Worm (Caenorhabditis elegans) whole organism, young adult: ENCODE data around the gene txdc-17.

ENCODE experiments used
- B0336.3 ChIP-seq: fragments of 200-800 bp; sonication (Bioruptor generic); IDR thresholded peaks from 2 replicates; pipeline ENCODE4 v1.3.6; 2022; ENCODE audit warnings: missing genetic modification characterization, missing compliant biosample characterization
- D2030.7 ChIP-seq: fragments of 200-800 bp; sonication (Bioruptor generic); IDR thresholded peaks from 2 replicates; pipeline ENCODE4 v1.3.6; 2022; ENCODE audit warnings: missing genetic modification reagents, missing genetic modification characterization, missing compliant biosample characterization
- F23B12.7 ChIP-seq: sonication (generic microtip); optimal IDR thresholded peaks from 2 replicates; lab custom pipeline; 2017; ENCODE audit warnings: missing genetic modification characterization, mild to moderate bottlenecking, missing compliant biosample characterization, antibody characterized with exemption, moderate library complexity; ENCODE audit not compliant: insufficient read depth
- F33H1.4 ChIP-seq: fragments of 200-800 bp; sonication (Bioruptor generic); IDR thresholded peaks from 2 replicates; pipeline ENCODE4 v1.3.6; 2022; ENCODE audit warnings: missing genetic modification reagents, missing genetic modification characterization, missing compliant biosample characterization
- F37B4.10 ChIP-seq: fragments of 200-800 bp; sonication (Bioruptor generic); IDR thresholded peaks from 2 replicates; pipeline ENCODE4 v1.3.6; 2022; ENCODE audit warnings: missing genetic modification characterization, missing compliant biosample characterization
- K11D2.4 ChIP-seq: fragments of 200-800 bp; sonication (Bioruptor generic); IDR thresholded peaks from 2 replicates; pipeline ENCODE4 v1.3.6; 2022; ENCODE audit warnings: missing genetic modification reagents, missing genetic modification characterization, missing compliant biosample characterization
- ZK185.1 ChIP-seq: sonication (generic microtip); optimal IDR thresholded peaks from 2 replicates; lab custom pipeline; 2016; ENCODE audit warnings: mild to moderate bottlenecking, missing genetic modification characterization, missing compliant biosample characterization; ENCODE audit not compliant: poor library complexity, severe bottlenecking
- aptf-2 ChIP-seq: fragments of 200-800 bp; sonication (Bioruptor generic); conservative IDR thresholded peaks from 2 replicates; pipeline ENCODE4 v1.3.6; 2022; ENCODE audit warnings: missing genetic modification reagents, missing genetic modification characterization, missing compliant biosample characterization
- atf-7 ChIP-seq: sonication (generic microtip); optimal IDR thresholded peaks from 2 replicates; lab custom pipeline; 2017; ENCODE audit warnings: mild to moderate bottlenecking, missing genetic modification characterization, missing compliant biosample characterization
- athp-1 ChIP-seq: sonication (generic microtip); optimal IDR thresholded peaks from 2 replicates; lab custom pipeline; 2017; ENCODE audit warnings: mild to moderate bottlenecking, missing genetic modification characterization, missing compliant biosample characterization
- attf-5 ChIP-seq: fragments of 200-800 bp; sonication (Bioruptor generic); optimal IDR thresholded peaks from 2 replicates; lab custom pipeline; 2018; ENCODE audit warnings: mild to moderate bottlenecking, missing genetic modification characterization, missing compliant biosample characterization
- attf-6 ChIP-seq: fragments of 200-800 bp; sonication (Bioruptor generic); IDR thresholded peaks from 2 replicates; pipeline ENCODE4 v1.3.6; 2022; ENCODE audit warnings: missing genetic modification reagents, missing genetic modification characterization, missing compliant biosample characterization
- bed-2 ChIP-seq: fragments of 200-800 bp; sonication (Bioruptor generic); IDR thresholded peaks from 2 replicates; pipeline ENCODE4 v1.3.6; 2022; ENCODE audit warnings: missing genetic modification reagents, missing genetic modification characterization, missing compliant biosample characterization
- cebp-1 ChIP-seq, 2 experiments: fragments of 200-800 bp in 1 of 2; sonication (Bioruptor generic) in 1 of 2; sonication (generic microtip) in 1 of 2; IDR thresholded peaks in 1 of 2; optimal IDR thresholded peaks in 1 of 2; 2 replicates each; pipeline versions ENCODE4 v1.3.6 to Lab custom; 2017 to 2022; ENCODE audit warnings: missing compliant biosample characterization in 2 of 2, missing genetic modification characterization in 2 of 2, mild to moderate bottlenecking in 1 of 2, missing genetic modification reagents in 1 of 2, moderate library complexity in 1 of 2
- ceh-91 ChIP-seq: fragments of 200-800 bp; sonication (Bioruptor generic); IDR thresholded peaks from 2 replicates; pipeline ENCODE4 v1.3.6; 2022; ENCODE audit warnings: missing genetic modification reagents, missing genetic modification characterization, missing compliant biosample characterization
- chd-7 ChIP-seq: sonication (generic microtip); optimal IDR thresholded peaks from 2 replicates; lab custom pipeline; 2016; ENCODE audit warnings: mild to moderate bottlenecking, missing genetic modification characterization, moderate library complexity, missing compliant biosample characterization
- dox-1 ChIP-seq: fragments of 200-800 bp; sonication (Bioruptor generic); IDR thresholded peaks from 2 replicates; pipeline ENCODE4 v1.3.6; 2022; ENCODE audit warnings: missing genetic modification reagents, missing genetic modification characterization, missing compliant biosample characterization
- egl-18 ChIP-seq: fragments of 200-800 bp; sonication (Bioruptor generic); IDR thresholded peaks from 2 replicates; pipeline ENCODE4 v1.3.6; 2022; ENCODE audit warnings: missing genetic modification reagents, missing genetic modification characterization, missing compliant biosample characterization
- egl-44 ChIP-seq: fragments of 200-800 bp; sonication (Bioruptor generic); IDR thresholded peaks from 2 replicates; pipeline ENCODE4 v1.3.6; 2022; ENCODE audit warnings: missing genetic modification reagents, missing genetic modification characterization, missing compliant biosample characterization
- ets-4 ChIP-seq: fragments of 200-800 bp; sonication (Bioruptor generic); optimal IDR thresholded peaks from 2 replicates; lab custom pipeline; 2018; ENCODE audit warnings: mild to moderate bottlenecking, missing genetic modification characterization, missing compliant biosample characterization
- him-1 ChIP-seq: sonication (generic microtip); optimal IDR thresholded peaks from 2 replicates; lab custom pipeline; 2016; ENCODE audit warnings: missing genotype, missing genetic modification reagents, missing genetic modification characterization, missing compliant biosample characterization
- hlh-12 ChIP-seq: sonication (generic microtip); optimal IDR thresholded peaks from 2 replicates; lab custom pipeline; 2016; ENCODE audit warnings: missing genetic modification characterization, missing compliant biosample characterization
- hmg-1.2 ChIP-seq: fragments of 200-800 bp; sonication (Bioruptor generic); IDR thresholded peaks from 2 replicates; pipeline ENCODE4 v1.3.6; 2022; ENCODE audit warnings: missing genetic modification reagents, missing genetic modification characterization, missing compliant biosample characterization
- lag-1 ChIP-seq: fragments of 200-800 bp; sonication (Bioruptor generic); IDR thresholded peaks from 2 replicates; pipeline ENCODE4 v1.3.6; 2022; ENCODE audit warnings: missing genetic modification reagents, missing genetic modification characterization, missing compliant biosample characterization
- let-607 ChIP-seq, 2 experiments: fragments of 200-800 bp in 1 of 2; sonication (Bioruptor generic) in 1 of 2; sonication (generic microtip) in 1 of 2; optimal IDR thresholded peaks; 2 replicates each; lab custom pipeline; 2016 to 2018; ENCODE audit warnings: mild to moderate bottlenecking in 2 of 2, missing compliant biosample characterization in 2 of 2, missing genetic modification characterization in 2 of 2, moderate library complexity in 2 of 2, missing genotype in 1 of 2
- lin-40 ChIP-seq: sonication (generic microtip); optimal IDR thresholded peaks from 2 replicates; lab custom pipeline; 2016; ENCODE audit warnings: missing genetic modification characterization, mild to moderate bottlenecking, missing compliant biosample characterization, missing genotype, missing genetic modification reagents
- lin-54 ChIP-seq: fragments of 200-800 bp; sonication (Bioruptor generic); optimal IDR thresholded peaks from 2 replicates; lab custom pipeline; 2018; ENCODE audit warnings: mild to moderate bottlenecking, missing genetic modification characterization, missing compliant biosample characterization
- lsl-1 ChIP-seq: fragments of 200-800 bp; sonication (Bioruptor generic); optimal IDR thresholded peaks from 2 replicates; lab custom pipeline; 2018; ENCODE audit warnings: mild to moderate bottlenecking, missing genetic modification characterization, moderate library complexity, missing compliant biosample characterization
- madf-10 ChIP-seq: sonication (generic microtip); optimal IDR thresholded peaks from 2 replicates; lab custom pipeline; 2016; ENCODE audit warnings: mild to moderate bottlenecking, missing genetic modification characterization, missing compliant biosample characterization
- mcd-1 ChIP-seq: fragments of 200-800 bp; sonication (Bioruptor generic); IDR thresholded peaks from 2 replicates; pipeline ENCODE4 v1.3.6; 2022; ENCODE audit warnings: missing genetic modification reagents, missing genetic modification characterization, missing compliant biosample characterization
- nfyb-1 ChIP-seq: fragments of 200-800 bp; sonication (Bioruptor generic); IDR thresholded peaks from 2 replicates; pipeline ENCODE4 v1.3.6; 2022; ENCODE audit warnings: missing genetic modification reagents, missing genetic modification characterization, missing compliant biosample characterization
- nhr-80 ChIP-seq: sonication (generic microtip); optimal IDR thresholded peaks from 2 replicates; lab custom pipeline; 2016; ENCODE audit warnings: missing genetic modification characterization, missing compliant biosample characterization
- nhr-90 ChIP-seq: sonication (generic microtip); optimal IDR thresholded peaks from 2 replicates; lab custom pipeline; 2016; ENCODE audit warnings: missing genotype, mild to moderate bottlenecking, missing genetic modification characterization, missing compliant biosample characterization
- pha-4 ChIP-seq: fragments of 150-350 bp; sonication (generic microtip); optimal IDR thresholded peaks from 2 replicates; lab custom pipeline; 2014; ENCODE audit warnings: missing biosample characterization, missing genetic modification reagents, missing genetic modification characterization
- repo-1 ChIP-seq: sonication (generic microtip); optimal IDR thresholded peaks from 2 replicates; lab custom pipeline; 2017; ENCODE audit warnings: mild to moderate bottlenecking, missing genetic modification characterization, missing compliant biosample characterization
- snpc-4 ChIP-seq, 5 experiments: fragments of 150-350 bp in 1 of 5; sonication (generic microtip) in 4 of 5; optimal IDR thresholded peaks; 2 replicates each; lab custom pipeline; 2014 to 2018; ENCODE audit warnings: missing genetic modification characterization in 5 of 5, missing biosample characterization in 3 of 5, antibody characterized with exemption in 2 of 5, mild to moderate bottlenecking in 2 of 5, missing compliant biosample characterization in 2 of 5, missing genotype in 2 of 5, moderate library complexity in 2 of 5, missing genetic modification reagents in 1 of 5
- somi-1 ChIP-seq: fragments of 200-800 bp; sonication (Bioruptor generic); optimal IDR thresholded peaks from 2 replicates; lab custom pipeline; 2018; ENCODE audit warnings: mild to moderate bottlenecking, missing genetic modification characterization, missing compliant biosample characterization
- sptf-2 ChIP-seq: fragments of 200-800 bp; sonication (Bioruptor generic); optimal IDR thresholded peaks from 2 replicates; lab custom pipeline; 2018; ENCODE audit warnings: mild to moderate bottlenecking, missing genetic modification characterization, missing compliant biosample characterization
- tbp1 ChIP-seq: fragments of 200-800 bp; sonication (Bioruptor generic); optimal IDR thresholded peaks from 2 replicates; lab custom pipeline; 2018; ENCODE audit warnings: mild to moderate bottlenecking, missing genetic modification characterization, missing compliant biosample characterization
- tlf-1 ChIP-seq: fragments of 200-800 bp; sonication (Bioruptor generic); optimal IDR thresholded peaks from 2 replicates; lab custom pipeline; 2018; ENCODE audit warnings: mild to moderate bottlenecking, missing genetic modification characterization, missing compliant biosample characterization
- zfh-2 ChIP-seq: fragments of 200-800 bp; sonication (Bioruptor generic); conservative IDR thresholded peaks from 2 replicates; pipeline ENCODE4 v1.3.6; 2022; ENCODE audit warnings: missing genetic modification reagents, missing genetic modification characterization, missing compliant biosample characterization
- ztf-22 ChIP-seq: fragments of 200-800 bp; sonication (Bioruptor generic); optimal IDR thresholded peaks from 2 replicates; lab custom pipeline; 2018; ENCODE audit warnings: mild to moderate bottlenecking, missing genetic modification characterization, moderate library complexity, missing compliant biosample characterization
- ztf-26 ChIP-seq: sonication (generic microtip); optimal IDR thresholded peaks from 2 replicates; lab custom pipeline; 2017; ENCODE audit warnings: missing genetic modification characterization, missing compliant biosample characterization
- ztf-28 ChIP-seq: fragments of 200-800 bp; sonication (Bioruptor generic); IDR thresholded peaks from 2 replicates; pipeline ENCODE4 v1.3.6; 2022; ENCODE audit warnings: missing genetic modification reagents, missing genetic modification characterization, missing compliant biosample characterization

txdc-17 gene

ce11 chrIII:2874144-2874868, 39.8 kb downstream of the txdc-17 start, which contains the start of gene klf-1 (continued):
- TF ChIP-seq cebp-1 (GFP tag; IDR thresholded peaks at IDR 0.05; lab: Robert Waterston, UW) (no peak), cebp-1 (tag; optimal IDR thresholded peaks at IDR 0.05; lab: Kevin White, UChicago) (peak; percentile 53), lag-1 (GFP tag; lab: Robert Waterston, UW) (no peak), athp-1 (tag; lab: Kevin White, UChicago) (no peak)

DNA sequence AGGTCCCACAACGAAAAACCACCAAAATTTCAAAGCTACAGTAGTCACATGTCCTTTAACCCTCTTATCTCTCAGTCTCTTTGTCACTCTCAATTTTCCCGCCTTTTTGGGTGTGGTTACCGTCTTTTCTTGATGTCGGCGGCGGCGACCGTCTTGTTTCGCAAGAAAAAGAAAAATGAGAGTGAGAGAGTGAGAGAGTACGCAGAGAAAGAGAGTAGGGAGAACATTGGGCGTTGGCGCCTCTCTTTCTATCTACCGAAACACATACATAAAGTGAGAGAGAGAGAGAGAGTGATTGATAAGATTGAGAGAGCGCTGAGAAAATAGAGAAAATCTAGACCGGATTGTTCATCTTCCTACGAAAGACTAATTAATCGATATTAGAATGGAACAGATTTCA, 41.5 kb downstream of the txdc-17 start:
- TF ChIP-seq nfyb-1 (GFP tag; lab: Robert Waterston, UW) (no peak), dox-1 (GFP tag; lab: Robert Waterston, UW) (peak; percentile 75), hlh-12 (no peak), zfh-2 (GFP tag; lab: Robert Waterston, UW) (peak; percentile 37; the same call in 1 of the 2 replicates), nhr-80 (peak; percentile 97), lin-54 (GFP tag; lab: Kevin White, UChicago) (peak; percentile 11), ztf-22 (peak; percentile 51), attf-5 (GFP tag; lab: Kevin White, UChicago) (peak; percentile 82), B0336.3 (GFP tag; lab: Robert Waterston, UW) (peak; percentile 39; the same call in 1 of the 2 replicates), ets-4 (GFP tag; lab: Kevin White, UChicago) (peak; percentile 24), atf-7 (tag; lab: Kevin White, UChicago) (peak; percentile 15), pha-4 (tag; lab: Kevin White, UChicago) (no peak), madf-10 (peak; percentile 46), aptf-2 (GFP tag; lab: Robert Waterston, UW) (no peak), somi-1 (GFP tag; lab: Kevin White, UChicago) (peak; percentile 64), nhr-90 (peak; percentile 15), snpc-4 (GFP tag; optimal IDR thresholded peaks at IDR 0.05; lab: Kevin White, UChicago) (no peak), snpc-4 (tag; optimal IDR thresholded peaks at IDR 0.05; lab: Kevin White, UChicago) (peak; percentile 45 to 74 (median 48)), chd-7 (tag; lab: Kevin White, UChicago) (peak; percentile 70), let-607 (tag; optimal IDR thresholded peaks at IDR 0.05; lab: Kevin White, UChicago) (peak; percentile 23 to 41), attf-6 (GFP tag; lab: Robert Waterston, UW) (no peak), him-1 (tag; lab: Kevin White, UChicago) (no peak), egl-18 (GFP tag; lab: Robert Waterston, UW) (no peak), ceh-91 (no peak), ztf-28 (GFP tag; lab: Robert Waterston, UW) (no peak), hmg-1.2 (GFP tag; lab: Robert Waterston, UW) (peak; percentile 35; the same call in 1 of the 2 replicates), lsl-1 (GFP tag; lab: Kevin White, UChicago) (no peak), tlf-1 (GFP tag; lab: Kevin White, UChicago) (peak; percentile 17), F23B12.7 (tag; lab: Kevin White, UChicago) (peak; percentile 14), ztf-26 (tag; lab: Kevin White, UChicago) (peak; percentile 68), F37B4.10 (GFP tag; lab: Robert Waterston, UW) (no peak), lin-40 (peak; percentile 82), repo-1 (tag; lab: Kevin White, UChicago) (no peak), sptf-2 (peak; percentile 54), ZK185.1 (tag; lab: Kevin White, UChicago) (no peak), tbp1 (GFP tag; lab: Kevin White, UChicago) (peak; percentile 46), bed-2 (no peak), F33H1.4 (GFP tag; lab: Robert Waterston, UW) (no peak), D2030.7 (GFP tag; lab: Robert Waterston, UW) (no peak), mcd-1 (GFP tag; lab: Robert Waterston, UW) (peak; percentile 31), cebp-1 (GFP tag; IDR thresholded peaks at IDR 0.05; lab: Robert Waterston, UW) (peak; percentile 85), cebp-1 (tag; optimal IDR thresholded peaks at IDR 0.05; lab: Kevin White, UChicago) (peak; percentile 92), egl-44 (GFP tag; lab: Robert Waterston, UW) (no peak), K11D2.4 (GFP tag; lab: Robert Waterston, UW) (no peak)
